Fruit fly (Drosophila melanogaster): Measurements from ENCODE around the gene CG9609.

Gene CG9609

dm6 chrX:16811213-16811749 is 24.5 kb upstream of the CG9609 start, which contains the start of gene CG4829 (continued):
- peak; percentile 93 for TF ChIP-seq Sox102F (GFP tag; optimal IDR thresholded peaks at IDR 0.05)
- peak; percentile 80 for TF ChIP-seq CG10267 (tag; optimal IDR thresholded peaks at IDR 0.05)
- peak; percentile 68 for TF ChIP-seq D19B (GFP tag; optimal IDR thresholded peaks at IDR 0.05)
- peak; percentile 81 for TF ChIP-seq salm (tag; optimal IDR thresholded peaks at IDR 0.05)
- TF ChIP-seq aop (GFP tag; IDR thresholded peaks at IDR 0.05) = no peak
- peak; percentile 78 for TF ChIP-seq CG10959 (GFP tag; IDR thresholded peaks at IDR 0.05)
- peak; percentile 71 for TF ChIP-seq bowl (GFP tag; IDR thresholded peaks at IDR 0.05)
- peak; percentile 81 for TF ChIP-seq ken (GFP tag; IDR thresholded peaks at IDR 0.05)
- TF ChIP-seq psq (GFP tag; optimal IDR thresholded peaks at IDR 0.05) = peak; percentile 38
- TF ChIP-seq CG4404 (GFP tag; IDR thresholded peaks at IDR 0.05) = peak; percentile 43; the same call in 1 of the 2 replicates
- TF ChIP-seq NfI (GFP tag; optimal IDR thresholded peaks at IDR 0.05) = peak; percentile 91
- TF ChIP-seq Dek (tag; optimal IDR thresholded peaks at IDR 0.05) = peak; percentile 86
- peak; percentile 89 for TF ChIP-seq Blimp-1 (GFP tag; optimal IDR thresholded peaks at IDR 0.05)
- peak; percentile 87 for TF ChIP-seq mirr (GFP tag; optimal IDR thresholded peaks at IDR 0.05)
- TF ChIP-seq CG14710 (tag; optimal IDR thresholded peaks at IDR 0.05) = peak; percentile 78
- TF ChIP-seq CG12744 (GFP tag; optimal IDR thresholded peaks at IDR 0.05) = peak; percentile 73
- TF ChIP-seq dysf (GFP tag; IDR thresholded peaks at IDR 0.05) = peak; percentile 94
- peak in 1 of 2 experiments; percentile 21 for TF ChIP-seq insv (GFP tag; optimal IDR thresholded peaks at IDR 0.05)
- peak; percentile 87 for TF ChIP-seq Mrtf (GFP tag; IDR thresholded peaks at IDR 0.05)
- peak; percentile 78 for TF ChIP-seq CG5180 (GFP tag; optimal IDR thresholded peaks at IDR 0.05)
- TF ChIP-seq hkb (optimal IDR thresholded peaks at IDR 0.05) = no peak
- peak; percentile 92 for TF ChIP-seq hkb (GFP tag; IDR thresholded peaks at IDR 0.05)
- peak; percentile 65 for TF ChIP-seq emc (GFP tag; optimal IDR thresholded peaks at IDR 0.05)
- TF ChIP-seq klu (GFP tag; IDR thresholded peaks at IDR 0.05) = peak; percentile 79
- peak; percentile 91 for TF ChIP-seq CG14441 (GFP tag; IDR thresholded peaks at IDR 0.05)
- peak; percentile 92 for TF ChIP-seq kah (GFP tag; optimal IDR thresholded peaks at IDR 0.05)
- TF ChIP-seq vnd (GFP tag; IDR thresholded peaks at IDR 0.05; ENCODE audit: partially characterized antibody) = no peak
- peak; percentile 92 for TF ChIP-seq tap (tag; optimal IDR thresholded peaks at IDR 0.05)
- no peak for TF ChIP-seq Dp (GFP tag; optimal IDR thresholded peaks at IDR 0.05)
- TF ChIP-seq wek (GFP tag; optimal IDR thresholded peaks at IDR 0.05) = peak; percentile 84
- TF ChIP-seq bab2 (GFP tag; optimal IDR thresholded peaks at IDR 0.05) = peak; percentile 86
- no peak for TF ChIP-seq crol (GFP tag; IDR thresholded peaks at IDR 0.05)
- no peak for TF ChIP-seq nerfin-2 (GFP tag; IDR thresholded peaks at IDR 0.05; ENCODE audit: partially characterized antibody)
- TF ChIP-seq row (GFP tag; IDR thresholded peaks at IDR 0.05) = peak; percentile 90
- TF ChIP-seq PHDP (tag; optimal IDR thresholded peaks at IDR 0.05) = peak; percentile 91
- TF ChIP-seq dimm (GFP tag; IDR thresholded peaks at IDR 0.05) = peak; percentile 48; the same call in 1 of the 2 replicates
- peak; percentile 79 for TF ChIP-seq zen (tag; optimal IDR thresholded peaks at IDR 0.05)
- peak; percentile 67 for TF ChIP-seq wor (GFP tag; IDR thresholded peaks at IDR 0.05)
- TF ChIP-seq Hand (GFP tag; optimal IDR thresholded peaks at IDR 0.05) = peak; percentile 67
- peak; percentile 68 for TF ChIP-seq Drgx (GFP tag; IDR thresholded peaks at IDR 0.05)
- peak; percentile 93 for TF ChIP-seq ci (GFP tag; IDR thresholded peaks at IDR 0.05)
- peak; percentile 5 for TF ChIP-seq stwl (tag; optimal IDR thresholded peaks at IDR 0.05)
- TF ChIP-seq CG11247 (GFP tag; IDR thresholded peaks at IDR 0.05) = peak; percentile 86
- peak; percentile 86 for TF ChIP-seq CrebB (tag; optimal IDR thresholded peaks at IDR 0.05)
- no peak for TF ChIP-seq CG9797 (GFP tag; optimal IDR thresholded peaks at IDR 0.05)
- peak; percentile 87 for TF ChIP-seq esg (GFP tag; conservative IDR thresholded peaks at IDR 0.05)
- no peak for TF ChIP-seq unc-4 (GFP tag; IDR thresholded peaks at IDR 0.05; ENCODE audit: partially characterized antibody)
- no peak for TF ChIP-seq GATAe (GFP tag; conservative IDR thresholded peaks at IDR 0.05)
- TF ChIP-seq pita (GFP tag; optimal IDR thresholded peaks at IDR 0.05) = no peak
- peak; percentile 86 for TF ChIP-seq danr (GFP tag; IDR thresholded peaks at IDR 0.05)
- peak; percentile 78 for TF ChIP-seq dati (GFP tag; IDR thresholded peaks at IDR 0.05)
